Worm (Caenorhabditis elegans): ENCODE measurements around the gene clec-213.

Gene clec-213

DNA sequence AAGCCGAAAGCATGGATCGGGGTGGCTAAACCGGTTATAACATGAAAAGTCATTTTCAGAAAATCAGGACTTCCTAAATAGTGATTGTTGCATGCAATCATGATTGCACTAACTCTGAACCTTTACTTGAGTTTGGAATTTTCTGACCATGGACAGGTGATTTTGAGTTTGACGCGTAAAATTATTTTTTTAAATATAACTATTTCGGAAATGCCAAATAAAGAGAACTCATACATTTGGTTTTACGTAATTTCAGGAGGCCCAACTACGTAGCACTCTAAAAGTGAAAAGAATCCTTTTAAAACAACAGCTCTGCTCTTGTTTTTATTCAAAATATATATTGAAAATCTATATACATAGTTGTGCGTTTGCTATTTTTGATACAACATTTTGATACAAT is 46.8 kb downstream of the clec-213 start, which contains the start of gene srh-234:
Gene srh-234, minus strand, starts transcription at position 101 of the 400 bp plus-strand sequence.
- TF ChIP-seq ceh-28 (tag; optimal IDR thresholded peaks at IDR 0.05) (no peak), nhr-28 (tag; optimal IDR thresholded peaks at IDR 0.05) (no peak), R02D3.7 (tag; optimal IDR thresholded peaks at IDR 0.05) (no peak), elt-2 (tag; optimal IDR thresholded peaks at IDR 0.05) (no peak), skn-1 (tag; optimal IDR thresholded peaks at IDR 0.05) (no peak), daf-12 (tag; optimal IDR thresholded peaks at IDR 0.05) (no peak), nhr-25 (tag; optimal IDR thresholded peaks at IDR 0.05) (no peak), nhr-12 (tag; optimal IDR thresholded peaks at IDR 0.05) (no peak), jun-1 (tag; optimal IDR thresholded peaks at IDR 0.05) (no peak), mml-1 (tag; optimal IDR thresholded peaks at IDR 0.05) (no peak), lin-15B (tag; optimal IDR thresholded peaks at IDR 0.05) (no peak), ZK546.5 (tag; optimal IDR thresholded peaks at IDR 0.05) (no peak), fkh-10 (GFP tag; optimal IDR thresholded peaks at IDR 0.05) (no peak), aly-2 (tag; optimal IDR thresholded peaks at IDR 0.05) (no peak), sea-2 (GFP tag; optimal IDR thresholded peaks at IDR 0.05) (no peak), hmg-11 (tag; optimal IDR thresholded peaks at IDR 0.05) (no peak)

- TF ChIP-seq nhr-28 (tag; optimal IDR thresholded peaks at IDR 0.05) (no peak), nhr-77 (tag; optimal IDR thresholded peaks at IDR 0.05) (no peak), nfya-1 (tag; optimal IDR thresholded peaks at IDR 0.05; ENCODE audit: insufficient read depth) (no peak), elt-1 (tag; optimal IDR thresholded peaks at IDR 0.05) (no peak), sea-2 (GFP tag; optimal IDR thresholded peaks at IDR 0.05) (no peak), ztf-4 (tag; optimal IDR thresholded peaks at IDR 0.05) (no peak), unc-39 (tag; optimal IDR thresholded peaks at IDR 0.05) (no peak), ceh-16 (tag; optimal IDR thresholded peaks at IDR 0.05) (no peak), ZK546.5 (tag; optimal IDR thresholded peaks at IDR 0.05) (no peak), nhr-67 (tag; optimal IDR thresholded peaks at IDR 0.05) (no peak)
Measured at ce11 chrV:7653567-7653966, 48.6 kb downstream of the clec-213 start, which contains the start of gene srh-200. Gene srh-200 (minus strand): TSS chrV:7653667.
